Worm (Caenorhabditis elegans) whole organism, mixed stage, embryonic: ENCODE data around the gene snf-10.
A peak's percentile ranks its signal among the peaks of the same experiment; 100 is the strongest.

Source experiments
- blmp-1 ChIP-seq: fragments of 150-350 bp; optimal IDR thresholded peaks from 2 replicates; lab custom pipeline; 2014; ENCODE audit warnings: missing biosample characterization, missing genetic modification characterization
- ces-1 ChIP-seq: fragments of 150-350 bp; optimal IDR thresholded peaks from 2 replicates; lab custom pipeline; 2014; ENCODE audit warnings: missing biosample characterization, missing genetic modification reagents, missing genetic modification characterization
- elt-1 ChIP-seq: sonication (generic microtip); optimal IDR thresholded peaks from 2 replicates; lab custom pipeline; 2017; ENCODE audit warnings: missing genetic modification characterization, mild to moderate bottlenecking, missing compliant biosample characterization, antibody characterized with exemption, moderate library complexity, borderline replicate concordance; ENCODE audit not compliant: insufficient read depth
- pha-4 ChIP-seq: fragments of 150-350 bp; optimal IDR thresholded peaks from 2 replicates; lab custom pipeline; 2018; ENCODE audit warnings: missing biosample characterization, missing genetic modification reagents, missing genetic modification characterization
- snpc-4 ChIP-seq: fragments of 150-350 bp; optimal IDR thresholded peaks from 2 replicates; lab custom pipeline; 2014; ENCODE audit warnings: missing biosample characterization, missing genetic modification characterization

- TF ChIP-seq pha-4 (tag; lab: Kevin White, UChicago) (peak; percentile 25), elt-1 (tag; lab: Kevin White, UChicago) (no peak), snpc-4 (tag; lab: Kevin White, UChicago) (no peak), blmp-1 (no peak), ces-1 (GFP tag; lab: Kevin White, UChicago) (no peak)
Measured at ce11 chrV:10478097-10478828, 37.6 kb upstream of the snf-10 start, which contains the start of the genes crp-1 and Y32F6B.9.
